Fruit fly (Drosophila melanogaster) S2 (cell line): ENCODE data around the gene hth.

ENCODE experiments used
- CG8478 ChIP-seq: fragments of >200 bp; optimal IDR thresholded peaks from 2 replicates; lab custom pipeline; 2018
- CTCF ChIP-seq, 2 experiments: fragments of >200 bp; optimal IDR thresholded peaks; 2 replicates each; lab custom pipeline; 2018

- TF ChIP-seq CTCF (optimal IDR thresholded peaks at IDR 0.05; lab: Kevin White, UChicago) (no peak), CG8478 (no peak)
Measured at dm6 chr3R:10579525-10579924, 59.8 kb downstream of the hth start.
